Worm (Caenorhabditis elegans) whole organism, young adult: ENCODE results near the gene clec-121.
A peak's percentile ranks its signal among the peaks of the same experiment; 100 is the strongest.

Source experiments
- B0035.1 ChIP-seq: sonication (generic microtip); optimal IDR thresholded peaks from 2 replicates; lab custom pipeline; 2016; ENCODE audit warnings: missing genetic modification characterization, mild to moderate bottlenecking, missing compliant biosample characterization, missing genotype, missing genetic modification reagents
- B0261.1 ChIP-seq: sonication (generic microtip); optimal IDR thresholded peaks from 2 replicates; lab custom pipeline; 2016; ENCODE audit warnings: mild to moderate bottlenecking, missing genetic modification characterization, moderate library complexity, missing compliant biosample characterization
- C17E4.6 ChIP-seq: fragments of 200-800 bp; sonication (Bioruptor generic); IDR thresholded peaks from 2 replicates; pipeline ENCODE4 v1.3.6; 2022; ENCODE audit warnings: missing genetic modification reagents, missing genetic modification characterization, missing compliant biosample characterization
- D2030.7 ChIP-seq: fragments of 200-800 bp; sonication (Bioruptor generic); IDR thresholded peaks from 2 replicates; pipeline ENCODE4 v1.3.6; 2022; ENCODE audit warnings: missing genetic modification reagents, missing genetic modification characterization, missing compliant biosample characterization
- F22D6.2 ChIP-seq: sonication (generic microtip); optimal IDR thresholded peaks from 2 replicates; lab custom pipeline; 2016; ENCODE audit warnings: mild to moderate bottlenecking, missing genetic modification characterization, missing compliant biosample characterization
- F23B12.7 ChIP-seq: sonication (generic microtip); optimal IDR thresholded peaks from 2 replicates; lab custom pipeline; 2017; ENCODE audit warnings: missing genetic modification characterization, mild to moderate bottlenecking, missing compliant biosample characterization, antibody characterized with exemption, moderate library complexity; ENCODE audit not compliant: insufficient read depth
- F33H1.4 ChIP-seq: fragments of 200-800 bp; sonication (Bioruptor generic); IDR thresholded peaks from 2 replicates; pipeline ENCODE4 v1.3.6; 2022; ENCODE audit warnings: missing genetic modification reagents, missing genetic modification characterization, missing compliant biosample characterization
- K12H6.12 ChIP-seq: fragments of 200-800 bp; sonication (Bioruptor generic); optimal IDR thresholded peaks from 2 replicates; lab custom pipeline; 2018; ENCODE audit warnings: mild to moderate bottlenecking, missing genetic modification characterization, missing compliant biosample characterization
- Y56A3A.18 ChIP-seq: fragments of 200-800 bp; sonication (Bioruptor generic); IDR thresholded peaks from 2 replicates; pipeline ENCODE4 v1.3.6; 2022; ENCODE audit warnings: missing genetic modification reagents, missing genetic modification characterization, missing compliant biosample characterization
- ama-1 ChIP-seq, 3 experiments: fragments of 150-350 bp in 1 of 3; sonication (generic microtip) in 2 of 3; optimal IDR thresholded peaks; 2 replicates each; lab custom pipeline; 2014 to 2018; ENCODE audit warnings: missing biosample characterization in 2 of 3, missing genetic modification characterization in 2 of 3, missing genetic modification reagents in 2 of 3
- athp-1 ChIP-seq: sonication (generic microtip); optimal IDR thresholded peaks from 2 replicates; lab custom pipeline; 2017; ENCODE audit warnings: mild to moderate bottlenecking, missing genetic modification characterization, missing compliant biosample characterization
- attf-3 ChIP-seq: fragments of 200-800 bp; sonication (Bioruptor generic); conservative IDR thresholded peaks from 2 replicates; pipeline ENCODE4 v1.3.6; 2022; ENCODE audit warnings: missing genetic modification reagents, missing genetic modification characterization, missing compliant biosample characterization
- bed-1 ChIP-seq: fragments of 200-800 bp; sonication (Bioruptor generic); IDR thresholded peaks from 2 replicates; pipeline ENCODE4 v1.3.6; 2022; ENCODE audit warnings: missing genetic modification reagents, missing genetic modification characterization, missing compliant biosample characterization
- cebp-2 ChIP-seq: fragments of 200-800 bp; sonication (Bioruptor generic); IDR thresholded peaks from 2 replicates; pipeline ENCODE4 v1.3.6; 2022; ENCODE audit warnings: missing genetic modification characterization, missing compliant biosample characterization
- ceh-100 ChIP-seq: fragments of 200-800 bp; sonication (Bioruptor generic); IDR thresholded peaks from 2 replicates; pipeline ENCODE4 v1.3.6; 2022; ENCODE audit warnings: missing genetic modification reagents, missing genetic modification characterization, missing compliant biosample characterization
- ceh-40 ChIP-seq: fragments of 200-800 bp; sonication (Bioruptor generic); IDR thresholded peaks from 2 replicates; pipeline ENCODE4 v1.3.6; 2022; ENCODE audit warnings: missing genetic modification characterization, missing compliant biosample characterization
- ceh-58 ChIP-seq: fragments of 200-800 bp; sonication (Bioruptor generic); IDR thresholded peaks from 2 replicates; pipeline ENCODE4 v1.3.6; 2022; ENCODE audit warnings: missing genetic modification characterization, missing compliant biosample characterization
- ceh-91 ChIP-seq: fragments of 200-800 bp; sonication (Bioruptor generic); IDR thresholded peaks from 2 replicates; pipeline ENCODE4 v1.3.6; 2022; ENCODE audit warnings: missing genetic modification reagents, missing genetic modification characterization, missing compliant biosample characterization
- chd-7 ChIP-seq: sonication (generic microtip); optimal IDR thresholded peaks from 2 replicates; lab custom pipeline; 2016; ENCODE audit warnings: mild to moderate bottlenecking, missing genetic modification characterization, moderate library complexity, missing compliant biosample characterization
- die-1 ChIP-seq: sonication (generic microtip); optimal IDR thresholded peaks from 2 replicates; lab custom pipeline; 2016; ENCODE audit warnings: missing genotype, mild to moderate bottlenecking, missing genetic modification characterization, missing compliant biosample characterization
- dpff-1 ChIP-seq: sonication (generic microtip); optimal IDR thresholded peaks from 2 replicates; lab custom pipeline; 2017; ENCODE audit warnings: mild to moderate bottlenecking, missing genetic modification characterization, missing compliant biosample characterization
- efl-1 ChIP-seq: fragments of 150-350 bp; optimal IDR thresholded peaks from 2 replicates; lab custom pipeline; 2014; ENCODE audit warnings: missing biosample characterization, missing genetic modification reagents, missing genetic modification characterization
- egrh-3 ChIP-seq: fragments of 200-800 bp; sonication (Bioruptor generic); IDR thresholded peaks from 2 replicates; pipeline ENCODE4 v1.3.6; 2022; ENCODE audit warnings: missing genetic modification reagents, missing genetic modification characterization, missing compliant biosample characterization
- ekl-4 ChIP-seq: fragments of 200-800 bp; sonication (Bioruptor generic); IDR thresholded peaks from 2 replicates; pipeline ENCODE4 v1.3.6; 2022; ENCODE audit warnings: missing genetic modification reagents, missing genetic modification characterization, missing compliant biosample characterization
- hrde-1 ChIP-seq: sonication (generic microtip); optimal IDR thresholded peaks from 2 replicates; lab custom pipeline; 2016; ENCODE audit warnings: missing genetic modification characterization, mild to moderate bottlenecking, missing compliant biosample characterization, moderate library complexity, missing genotype, missing genetic modification reagents, borderline replicate concordance
- hsf-1 ChIP-seq: fragments of 200-800 bp; sonication (Bioruptor generic); IDR thresholded peaks from 2 replicates; pipeline ENCODE4 v1.3.6; 2022; ENCODE audit warnings: missing genetic modification reagents, missing genetic modification characterization, missing compliant biosample characterization
- lag-1 ChIP-seq: fragments of 200-800 bp; sonication (Bioruptor generic); IDR thresholded peaks from 2 replicates; pipeline ENCODE4 v1.3.6; 2022; ENCODE audit warnings: missing genetic modification reagents, missing genetic modification characterization, missing compliant biosample characterization
- lin-26 ChIP-seq: fragments of 200-800 bp; sonication (Bioruptor generic); IDR thresholded peaks from 2 replicates; pipeline ENCODE4 v1.3.6; 2022; ENCODE audit warnings: missing genetic modification reagents, missing genetic modification characterization, missing compliant biosample characterization
- lin-35 ChIP-seq, 3 experiments: fragments of 150-350 bp in 2 of 3; sonication (generic microtip) in 1 of 3; optimal IDR thresholded peaks; 2 replicates each; lab custom pipeline; 2014 to 2018; ENCODE audit warnings: missing biosample characterization in 3 of 3, missing genetic modification characterization in 3 of 3, missing genetic modification reagents in 3 of 3
- lin-40 ChIP-seq: sonication (generic microtip); optimal IDR thresholded peaks from 2 replicates; lab custom pipeline; 2016; ENCODE audit warnings: missing genetic modification characterization, mild to moderate bottlenecking, missing compliant biosample characterization, missing genotype, missing genetic modification reagents
- lsy-27 ChIP-seq: sonication (generic microtip); optimal IDR thresholded peaks from 2 replicates; lab custom pipeline; 2017; ENCODE audit warnings: missing genetic modification characterization, mild to moderate bottlenecking, missing compliant biosample characterization, antibody characterized with exemption, missing genotype, borderline replicate concordance; ENCODE audit not compliant: insufficient read depth
- madf-10 ChIP-seq: sonication (generic microtip); optimal IDR thresholded peaks from 2 replicates; lab custom pipeline; 2016; ENCODE audit warnings: mild to moderate bottlenecking, missing genetic modification characterization, missing compliant biosample characterization
- madf-8 ChIP-seq: fragments of 200-800 bp; sonication (Bioruptor generic); conservative IDR thresholded peaks from 2 replicates; pipeline ENCODE4 v1.3.6; 2022; ENCODE audit warnings: missing genetic modification reagents, missing genetic modification characterization, missing compliant biosample characterization
- mel-28 ChIP-seq: sonication (generic microtip); optimal IDR thresholded peaks from 2 replicates; lab custom pipeline; 2016; ENCODE audit warnings: borderline replicate concordance, mild to moderate bottlenecking, missing genetic modification characterization, missing compliant biosample characterization
- mxl-1 ChIP-seq: sonication (generic microtip); optimal IDR thresholded peaks from 2 replicates; lab custom pipeline; 2016; ENCODE audit warnings: missing genetic modification characterization, missing compliant biosample characterization
- nfyb-1 ChIP-seq: fragments of 200-800 bp; sonication (Bioruptor generic); IDR thresholded peaks from 2 replicates; pipeline ENCODE4 v1.3.6; 2022; ENCODE audit warnings: missing genetic modification reagents, missing genetic modification characterization, missing compliant biosample characterization
- nhr-27 ChIP-seq: fragments of 200-800 bp; sonication (Bioruptor generic); optimal IDR thresholded peaks from 2 replicates; lab custom pipeline; 2018; ENCODE audit warnings: mild to moderate bottlenecking, missing genetic modification characterization, moderate library complexity, missing compliant biosample characterization
- nhr-80 ChIP-seq: sonication (generic microtip); optimal IDR thresholded peaks from 2 replicates; lab custom pipeline; 2016; ENCODE audit warnings: missing genetic modification characterization, missing compliant biosample characterization
- pbrm-1 ChIP-seq: fragments of 200-800 bp; sonication (Bioruptor generic); IDR thresholded peaks from 2 replicates; pipeline ENCODE4 v1.3.6; 2022; ENCODE audit warnings: missing genetic modification reagents, missing genetic modification characterization, missing compliant biosample characterization
- repo-1 ChIP-seq: sonication (generic microtip); optimal IDR thresholded peaks from 2 replicates; lab custom pipeline; 2017; ENCODE audit warnings: mild to moderate bottlenecking, missing genetic modification characterization, missing compliant biosample characterization
- snpc-4 ChIP-seq, 5 experiments: fragments of 150-350 bp in 1 of 5; sonication (generic microtip) in 4 of 5; optimal IDR thresholded peaks; 2 replicates each; lab custom pipeline; 2014 to 2018; ENCODE audit warnings: missing genetic modification characterization in 5 of 5, missing biosample characterization in 3 of 5, antibody characterized with exemption in 2 of 5, mild to moderate bottlenecking in 2 of 5, missing compliant biosample characterization in 2 of 5, missing genotype in 2 of 5, moderate library complexity in 2 of 5, missing genetic modification reagents in 1 of 5
- sptf-2 ChIP-seq: fragments of 200-800 bp; sonication (Bioruptor generic); optimal IDR thresholded peaks from 2 replicates; lab custom pipeline; 2018; ENCODE audit warnings: mild to moderate bottlenecking, missing genetic modification characterization, missing compliant biosample characterization
- unc-62 ChIP-seq: fragments of 150-350 bp; optimal IDR thresholded peaks from 2 replicates; lab custom pipeline; 2014; ENCODE audit warnings: missing biosample characterization, missing genetic modification reagents, missing genetic modification characterization
- xnd-1 ChIP-seq: sonication (generic microtip); optimal IDR thresholded peaks from 2 replicates; lab custom pipeline; 2016; ENCODE audit warnings: missing genotype, missing genetic modification reagents, missing genetic modification characterization, missing compliant biosample characterization
- zfh-2 ChIP-seq: fragments of 200-800 bp; sonication (Bioruptor generic); conservative IDR thresholded peaks from 2 replicates; pipeline ENCODE4 v1.3.6; 2022; ENCODE audit warnings: missing genetic modification reagents, missing genetic modification characterization, missing compliant biosample characterization
- zim-3 ChIP-seq: sonication (generic microtip); optimal IDR thresholded peaks from 2 replicates; lab custom pipeline; 2017; ENCODE audit warnings: mild to moderate bottlenecking, missing genetic modification characterization, moderate library complexity, missing compliant biosample characterization
- ztf-3 ChIP-seq: fragments of 200-800 bp; sonication (Bioruptor generic); optimal IDR thresholded peaks from 2 replicates; lab custom pipeline; 2018; ENCODE audit warnings: mild to moderate bottlenecking, missing genetic modification characterization, missing compliant biosample characterization
- ztf-6 ChIP-seq: fragments of 200-800 bp; sonication (Bioruptor generic); IDR thresholded peaks from 2 replicates; pipeline ENCODE4 v1.3.6; 2022; ENCODE audit warnings: missing genetic modification reagents, missing genetic modification characterization, missing compliant biosample characterization

clec-121 gene

ce11 chrII:3110099-3110498 lies 8.0 kb downstream of the clec-121 start:
- TF ChIP-seq madf-10 (no peak), xnd-1 (tag; lab: Kevin White, UChicago) (no peak), efl-1 (GFP tag; lab: Kevin White, UChicago) (no peak), madf-8 (no peak), B0035.1 (tag; lab: Kevin White, UChicago) (no peak), ztf-6 (GFP tag; lab: Robert Waterston, UW) (no peak), ama-1 (optimal IDR thresholded peaks at IDR 0.05; lab: Kevin White, UChicago) (no peak), ama-1 (GFP tag; optimal IDR thresholded peaks at IDR 0.05; lab: Kevin White, UChicago) (no peak), hrde-1 (no peak), die-1 (no peak), lsy-27 (tag; lab: Kevin White, UChicago) (no peak), ztf-3 (no peak), athp-1 (tag; lab: Kevin White, UChicago) (no peak), repo-1 (tag; lab: Kevin White, UChicago) (no peak), lin-35 (GFP tag; optimal IDR thresholded peaks at IDR 0.05; lab: Kevin White, UChicago) (no peak), zfh-2 (GFP tag; lab: Robert Waterston, UW) (peak; percentile 46; the same call in 1 of the 2 replicates), C17E4.6 (GFP tag; lab: Robert Waterston, UW) (no peak), K12H6.12 (tag; lab: Kevin White, UChicago) (no peak), B0261.1 (tag; lab: Kevin White, UChicago) (no peak), chd-7 (tag; lab: Kevin White, UChicago) (no peak), pbrm-1 (no peak), F23B12.7 (tag; lab: Kevin White, UChicago) (no peak), lin-26 (GFP tag; lab: Robert Waterston, UW) (no peak), unc-62 (GFP tag; lab: Kevin White, UChicago) (no peak), ceh-91 (GFP tag; lab: Robert Waterston, UW) (no peak), mel-28 (tag; lab: Kevin White, UChicago) (no peak), snpc-4 (GFP tag; optimal IDR thresholded peaks at IDR 0.05; lab: Kevin White, UChicago) (no peak), snpc-4 (tag; optimal IDR thresholded peaks at IDR 0.05; lab: Kevin White, UChicago) (peak in 2 of 4 experiments; percentile 57 to 74), bed-1 (GFP tag; lab: Robert Waterston, UW) (no peak), nhr-80 (tag; lab: Kevin White, UChicago) (no peak), lin-40 (tag; lab: Kevin White, UChicago) (no peak), ekl-4 (GFP tag; lab: Robert Waterston, UW) (no peak), egrh-3 (peak; percentile 14; the same call in 1 of the 2 replicates), lag-1 (GFP tag; lab: Robert Waterston, UW) (no peak), F22D6.2 (tag; lab: Kevin White, UChicago) (no peak), sptf-2 (no peak), nhr-27 (no peak), zim-3 (tag; lab: Kevin White, UChicago) (no peak), D2030.7 (0 out of 2 replicates have a peak, but pooled peaks have one; percentile 23), hsf-1 (GFP tag; lab: Robert Waterston, UW) (no peak), ceh-58 (GFP tag; lab: Robert Waterston, UW) (no peak), attf-3 (GFP tag; lab: Robert Waterston, UW) (0 out of 2 replicates have a peak, but pooled peaks have one; percentile 7), cebp-2 (GFP tag; lab: Robert Waterston, UW) (0 out of 2 replicates have a peak, but pooled peaks have one; percentile 17), mxl-1 (tag; lab: Kevin White, UChicago) (no peak), ceh-40 (no peak), nfyb-1 (GFP tag; lab: Robert Waterston, UW) (no peak), Y56A3A.18 (GFP tag; lab: Robert Waterston, UW) (no peak), ceh-100 (GFP tag; lab: Robert Waterston, UW) (no peak), dpff-1 (tag; lab: Kevin White, UChicago) (no peak), F33H1.4 (GFP tag; lab: Robert Waterston, UW) (no peak)
